Worm (Caenorhabditis elegans) whole organism, young adult: ENCODE measurements around the gene T19H12.2.

Source experiments
- C06A6.2 ChIP-seq: fragments of 200-800 bp; sonication (Bioruptor generic); conservative IDR thresholded peaks from 2 replicates; pipeline ENCODE4 v1.3.6; 2022; ENCODE audit warnings: missing genetic modification characterization, missing compliant biosample characterization
- bed-1 ChIP-seq: fragments of 200-800 bp; sonication (Bioruptor generic); IDR thresholded peaks from 2 replicates; pipeline ENCODE4 v1.3.6; 2022; ENCODE audit warnings: missing genetic modification reagents, missing genetic modification characterization, missing compliant biosample characterization
- cebp-2 ChIP-seq: fragments of 200-800 bp; sonication (Bioruptor generic); IDR thresholded peaks from 2 replicates; pipeline ENCODE4 v1.3.6; 2022; ENCODE audit warnings: missing genetic modification characterization, missing compliant biosample characterization
- chd-7 ChIP-seq: sonication (generic microtip); optimal IDR thresholded peaks from 2 replicates; lab custom pipeline; 2016; ENCODE audit warnings: mild to moderate bottlenecking, missing genetic modification characterization, moderate library complexity, missing compliant biosample characterization
- gei-17 ChIP-seq: fragments of 200-800 bp; sonication (Bioruptor generic); optimal IDR thresholded peaks from 2 replicates; lab custom pipeline; 2018; ENCODE audit warnings: mild to moderate bottlenecking, missing genetic modification characterization, missing compliant biosample characterization
- hrde-1 ChIP-seq: sonication (generic microtip); optimal IDR thresholded peaks from 2 replicates; lab custom pipeline; 2016; ENCODE audit warnings: missing genetic modification characterization, mild to moderate bottlenecking, missing compliant biosample characterization, moderate library complexity, missing genotype, missing genetic modification reagents, borderline replicate concordance
- hsf-1 ChIP-seq: fragments of 200-800 bp; sonication (Bioruptor generic); IDR thresholded peaks from 2 replicates; pipeline ENCODE4 v1.3.6; 2022; ENCODE audit warnings: missing genetic modification reagents, missing genetic modification characterization, missing compliant biosample characterization
- nfya-1 ChIP-seq: sonication (generic microtip); optimal IDR thresholded peaks from 2 replicates; lab custom pipeline; 2017; ENCODE audit warnings: antibody characterized with exemption, missing compliant biosample characterization, missing genetic modification characterization, borderline replicate concordance; ENCODE audit not compliant: insufficient read depth
- pha-4 ChIP-seq: fragments of 150-350 bp; sonication (generic microtip); optimal IDR thresholded peaks from 2 replicates; lab custom pipeline; 2014; ENCODE audit warnings: missing biosample characterization, missing genetic modification reagents, missing genetic modification characterization
- repo-1 ChIP-seq: sonication (generic microtip); optimal IDR thresholded peaks from 2 replicates; lab custom pipeline; 2017; ENCODE audit warnings: mild to moderate bottlenecking, missing genetic modification characterization, missing compliant biosample characterization

- TF ChIP-seq hrde-1 (tag; lab: Kevin White, UChicago) (no peak), pha-4 (tag; lab: Kevin White, UChicago) (no peak), C06A6.2 (GFP tag; lab: Robert Waterston, UW) (no peak), bed-1 (GFP tag; lab: Robert Waterston, UW) (no peak), repo-1 (tag; lab: Kevin White, UChicago) (no peak), nfya-1 (tag; lab: Kevin White, UChicago) (no peak), cebp-2 (GFP tag; lab: Robert Waterston, UW) (no peak), chd-7 (no peak), gei-17 (no peak), hsf-1 (GFP tag; lab: Robert Waterston, UW) (no peak)
Observed at ce11 chrV:4870627-4871026, 19.6 kb upstream of the T19H12.2 start.
